Worm (Caenorhabditis elegans): Measurements from ENCODE around the gene lin-23.

DNA sequence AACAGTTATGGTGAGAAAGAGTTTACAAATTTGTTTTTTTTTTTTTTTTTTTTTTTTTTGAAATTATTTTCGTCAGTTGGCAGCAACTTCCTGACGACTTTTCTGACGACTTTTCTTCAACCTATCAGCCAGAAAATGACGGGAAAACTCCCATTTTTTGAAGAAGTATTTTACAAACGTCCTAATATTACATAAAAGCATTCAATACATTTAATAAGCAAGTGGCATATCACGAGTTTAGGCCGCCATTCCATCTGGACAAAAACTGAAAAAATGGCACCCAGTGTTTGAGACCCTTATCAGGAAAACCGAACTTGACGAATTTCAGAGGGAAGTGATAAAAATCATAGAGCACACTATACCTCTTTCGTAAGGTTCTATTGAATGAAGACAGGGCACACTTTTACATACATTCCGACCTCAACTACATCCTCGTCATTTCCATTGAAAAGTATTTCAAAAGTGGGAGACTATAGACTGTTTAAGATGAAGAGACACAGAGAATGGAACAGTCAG is 36.3 kb upstream of the lin-23 start:
- TF ChIP-seq W03F9.2 (tag; optimal IDR thresholded peaks at IDR 0.05) (no peak), him-1 (tag; optimal IDR thresholded peaks at IDR 0.05) (no peak)

Measured in whole organism, L4/young adult.